Worm (Caenorhabditis elegans): ENCODE results near the gene kel-8.

DNA sequence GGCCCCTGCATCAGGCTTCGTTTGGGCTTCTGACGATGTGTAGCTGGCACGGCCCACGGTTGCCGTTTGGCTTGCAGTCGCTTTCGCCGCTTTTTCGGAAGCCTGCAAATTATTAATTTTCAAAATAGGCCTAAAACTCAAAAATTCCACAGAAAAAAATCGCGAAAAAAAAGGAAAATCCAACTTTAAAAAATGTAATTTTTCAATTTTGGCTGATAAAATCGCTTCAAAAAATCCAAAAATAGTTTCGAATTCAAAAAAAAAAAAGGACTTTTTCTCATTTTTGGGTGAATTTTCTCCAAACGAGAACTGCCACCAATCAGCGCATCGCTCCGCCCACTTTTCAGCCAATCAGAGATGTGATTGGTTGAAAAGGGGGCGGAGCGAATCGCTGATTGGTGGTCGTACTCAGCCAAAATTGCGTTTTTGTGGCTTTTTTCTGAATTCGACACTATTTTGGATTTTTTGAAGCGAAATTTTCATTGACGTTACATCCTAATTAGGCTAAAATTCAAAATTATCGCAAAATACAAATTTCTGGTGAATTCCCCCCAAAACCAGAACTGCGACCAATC lies 23.9 kb upstream of the kel-8 start:
- no peak for TF ChIP-seq ama-1 (optimal IDR thresholded peaks at IDR 0.05)
- TF ChIP-seq B0310.2 (tag; optimal IDR thresholded peaks at IDR 0.05), result no peak
